Fruit fly (Drosophila melanogaster) S2 (cell line): ENCODE data around the gene dsb.

ENCODE experiments used
- CG8478 ChIP-seq: fragments of >200 bp; optimal IDR thresholded peaks from 2 replicates; lab custom pipeline; 2018
- CTCF ChIP-seq, 2 experiments: fragments of >200 bp; optimal IDR thresholded peaks; 2 replicates each; lab custom pipeline; 2018

The dsb gene

dm6 chr3L:1866021-1866811, 43.8 kb downstream of the dsb start:
- TF ChIP-seq CTCF (optimal IDR thresholded peaks at IDR 0.05; lab: Kevin White, UChicago) (no peak), CG8478 (lab: Kevin White, UChicago) (no peak)

DNA sequence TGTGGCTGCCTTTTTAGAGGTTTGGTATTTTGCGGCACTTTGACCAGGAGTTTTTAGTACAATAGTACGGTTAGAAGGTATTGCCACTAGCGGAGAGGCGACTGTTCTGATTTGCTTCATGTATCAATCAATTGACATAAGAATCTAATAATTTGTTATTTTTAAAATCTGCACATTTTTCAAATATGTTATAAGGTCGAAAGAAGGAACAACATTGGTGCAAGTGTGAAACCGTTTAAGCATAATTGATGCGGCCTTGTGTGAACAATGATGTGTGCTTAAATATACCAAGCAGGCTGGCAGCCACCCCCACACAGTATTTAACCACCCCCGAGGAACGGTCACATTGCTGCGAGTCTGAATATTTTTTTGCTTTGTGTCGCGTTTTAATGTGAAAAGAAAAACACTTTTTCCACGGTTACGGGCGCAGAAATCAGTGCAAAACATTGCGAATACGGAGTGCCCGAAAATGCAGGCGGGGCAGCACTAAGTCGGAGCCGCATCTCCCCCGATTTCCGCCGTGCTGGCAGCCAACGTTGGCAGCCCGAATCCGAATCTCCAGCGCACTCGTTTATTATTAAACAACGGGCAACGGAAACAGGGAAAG, 44.8 kb downstream of the dsb start, which contains the start of the genes HBS1 and CG12025:
Gene HBS1 (minus strand): TSS at position 120 of the 607 bp plus-strand sequence.
Gene CG12025 (plus strand): TSS at position 310 of the 607 bp plus-strand sequence.
- no peak for TF ChIP-seq CG8478 (lab: Kevin White, UChicago)
- TF ChIP-seq CTCF (optimal IDR thresholded peaks at IDR 0.05; lab: Kevin White, UChicago): no peak

DNA sequence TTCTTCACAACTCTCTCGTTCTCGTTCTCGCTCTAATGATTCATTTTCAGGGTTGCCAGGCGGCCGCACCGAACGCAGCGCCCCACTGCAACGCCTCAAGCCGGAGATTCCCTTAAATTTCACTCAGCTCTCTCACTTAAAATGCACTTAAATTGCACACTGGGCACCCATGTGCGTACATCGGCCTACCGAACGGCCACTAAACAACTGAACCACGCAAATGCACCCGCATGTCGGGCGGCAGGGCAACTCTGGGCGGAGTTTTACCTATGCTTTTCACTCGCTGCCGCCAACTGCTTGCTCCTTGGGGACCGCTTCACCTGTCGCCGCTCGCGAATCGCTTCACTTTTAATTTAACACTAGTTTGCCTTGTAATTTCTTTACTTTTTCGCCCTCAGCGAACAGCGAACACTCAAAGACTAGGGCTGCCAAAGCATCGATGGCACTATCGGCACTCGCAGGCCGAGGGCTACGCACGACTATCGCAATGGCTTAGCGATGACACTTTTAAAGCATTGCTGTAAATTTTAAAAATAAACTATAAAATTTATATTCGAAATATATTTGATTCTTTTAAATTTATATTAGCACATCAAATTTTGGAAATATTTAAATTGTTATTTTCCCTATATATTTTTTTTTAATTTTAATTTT, 48.1 kb downstream of the dsb start, which contains the start of gene Rap1:
Gene Rap1 (minus strand): TSS at position 446 of the 654 bp plus-strand sequence.
- TF ChIP-seq CG8478 (lab: Kevin White, UChicago) (no peak), CTCF (optimal IDR thresholded peaks at IDR 0.05; lab: Kevin White, UChicago) (no peak)

dm6 chr3L:1861400-1861793, 48.6 kb downstream of the dsb start:
- no peak for TF ChIP-seq CTCF (optimal IDR thresholded peaks at IDR 0.05; lab: Kevin White, UChicago)
- no peak for TF ChIP-seq CG8478 (lab: Kevin White, UChicago)

- TF ChIP-seq CTCF (optimal IDR thresholded peaks at IDR 0.05; lab: Kevin White, UChicago) (no peak), CG8478 (lab: Kevin White, UChicago) (no peak)
These were observed 49.2 kb downstream of the dsb start for dm6 chr3L:1860749-1861148.

DNA sequence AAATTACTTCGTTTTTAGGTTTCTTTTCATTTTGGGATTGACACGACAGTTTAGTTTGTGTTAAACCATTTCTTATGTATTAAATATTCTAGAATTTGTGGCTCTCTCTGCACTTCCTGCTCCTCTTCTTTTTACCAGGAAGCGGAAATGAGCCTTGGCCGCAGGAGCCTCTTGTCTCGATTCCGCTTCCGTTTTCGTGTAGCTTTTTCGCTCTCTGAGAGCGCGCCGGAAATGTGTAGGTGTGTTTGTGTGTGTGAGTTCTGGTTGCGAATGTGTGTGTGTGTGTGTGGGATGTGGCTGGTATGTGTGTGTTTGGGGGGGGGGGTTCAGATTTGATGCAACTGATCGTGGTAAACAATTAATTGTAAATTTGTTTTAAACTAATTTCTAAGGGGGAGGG, 50.4 kb downstream of the dsb start:
- TF ChIP-seq CTCF (optimal IDR thresholded peaks at IDR 0.05; lab: Kevin White, UChicago) (no peak), CG8478 (lab: Kevin White, UChicago) (no peak)

DNA sequence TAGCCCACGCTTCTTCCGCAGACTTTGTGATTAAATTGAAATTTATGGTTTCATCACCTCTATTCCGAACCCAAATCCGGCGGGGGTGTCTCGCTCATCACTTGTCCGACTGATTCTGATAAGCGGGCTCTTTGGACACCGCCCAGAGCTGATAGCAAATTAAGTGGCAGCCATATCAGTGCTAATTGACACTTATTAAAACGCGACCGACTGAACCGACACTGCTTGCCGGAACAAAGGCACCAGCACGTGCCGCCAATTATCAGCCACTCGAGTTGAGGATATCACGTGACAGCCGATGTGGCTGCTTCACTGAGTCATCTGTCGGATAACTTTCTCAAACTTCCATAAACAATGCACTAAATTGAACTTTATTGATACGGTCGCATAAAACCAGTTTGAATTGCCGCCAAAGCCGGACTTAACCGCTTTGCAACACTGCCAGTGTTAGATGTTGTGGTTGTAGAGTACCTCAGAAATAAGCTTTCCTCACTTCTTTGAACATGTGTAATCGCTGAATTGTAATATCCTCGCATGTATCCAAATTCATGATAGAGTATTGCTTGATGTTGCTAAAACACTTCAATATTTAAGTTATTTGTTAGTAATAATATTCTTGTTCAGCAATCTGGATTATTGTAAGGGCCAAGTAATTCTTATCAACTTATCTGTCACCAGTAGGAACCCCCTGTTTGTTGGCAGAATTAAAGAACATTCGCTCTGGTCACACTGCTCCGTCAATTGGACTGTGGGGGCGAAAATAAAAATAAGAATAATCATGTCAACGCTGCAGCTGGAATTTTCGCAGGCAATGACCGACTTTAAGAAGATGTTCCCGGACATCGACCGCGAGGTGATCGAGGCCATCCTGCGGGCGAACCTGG, 53.3 kb downstream of the dsb start, which contains the start of gene CG12024:
Gene CG12024 (plus strand): TSS at position 699 of the 884 bp plus-strand sequence.
- TF ChIP-seq CTCF (optimal IDR thresholded peaks at IDR 0.05; lab: Kevin White, UChicago) (no peak), CG8478 (lab: Kevin White, UChicago) (no peak)

dm6 chr3L:1855491-1855890, 54.5 kb downstream of the dsb start, which contains the start of gene CNMa:
Gene CNMa (minus strand): TSS chr3L:1855591.
- no peak for TF ChIP-seq CTCF (optimal IDR thresholded peaks at IDR 0.05; lab: Kevin White, UChicago)
- no peak for TF ChIP-seq CG8478 (lab: Kevin White, UChicago)

DNA sequence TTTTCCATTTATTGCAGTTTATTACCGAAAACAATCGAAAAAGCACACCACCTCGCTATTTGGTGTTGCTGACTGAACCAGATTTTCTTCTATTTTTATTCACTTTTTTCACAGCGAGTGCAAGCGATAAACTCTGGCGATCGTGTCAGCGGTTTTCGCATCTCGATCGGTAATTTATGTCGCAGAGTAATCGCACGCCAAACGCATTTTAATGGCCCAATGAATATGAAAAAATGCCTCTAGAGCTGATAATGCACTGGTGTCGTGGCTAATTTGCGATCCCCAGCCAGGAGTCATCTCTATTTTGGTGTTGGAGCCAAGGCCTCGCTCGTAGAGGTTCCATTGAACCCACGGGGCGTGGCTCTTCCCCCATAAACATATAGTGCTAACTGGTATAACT, 56.7 kb downstream of the dsb start:
- TF ChIP-seq CG8478 (lab: Kevin White, UChicago) (no peak), CTCF (optimal IDR thresholded peaks at IDR 0.05; lab: Kevin White, UChicago) (no peak)

- no peak for TF ChIP-seq CG8478 (lab: Kevin White, UChicago)
These were observed 59.5 kb downstream of the dsb start for dm6 chr3L:1850498-1850897.

DNA sequence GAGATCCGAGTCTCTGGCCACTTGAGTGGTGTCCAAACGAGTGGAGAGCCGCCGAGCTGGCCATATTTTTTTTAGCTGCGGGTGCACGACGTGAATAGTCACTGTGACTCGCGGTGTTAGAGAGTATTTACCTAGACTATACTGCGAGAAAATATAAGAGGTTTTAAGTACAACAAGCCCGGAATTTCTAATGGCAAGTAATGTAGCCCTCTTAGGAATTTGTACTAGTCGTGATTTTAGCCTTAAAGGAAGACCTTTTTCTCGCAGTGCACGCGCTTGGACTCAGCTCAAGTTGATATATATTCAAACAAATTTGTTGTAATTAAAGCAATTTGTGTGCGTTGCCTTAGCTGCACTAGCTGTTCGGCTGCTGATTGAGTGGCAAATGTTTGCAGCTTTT, 65.4 kb downstream of the dsb start:
- no peak for TF ChIP-seq CTCF (optimal IDR thresholded peaks at IDR 0.05; lab: Kevin White, UChicago)
- TF ChIP-seq CG8478 (lab: Kevin White, UChicago): no peak
